Worm (Caenorhabditis elegans): ENCODE data around the gene mars-1.

mars-1 gene

ce11 chrIV:11602498-11603068 is 32.7 kb downstream of the mars-1 start, which contains the start of gene rps-11:
TSS of gene rps-11 (plus strand) at chrIV:11602641.
- peak; percentile 92 for TF ChIP-seq aha-1 (tag)
- TF ChIP-seq egl-43 (GFP tag; IDR thresholded peaks at IDR 0.05) = 0 out of 2 replicates have a peak, but pooled peaks have one; percentile 6
- TF ChIP-seq duxl-1 (tag; optimal IDR thresholded peaks at IDR 0.05; ENCODE audit: poor library complexity) = no peak

ce11 chrIV:11601721-11602405 is 33.4 kb downstream of the mars-1 start:
- no peak for TF ChIP-seq attf-4 (tag; optimal IDR thresholded peaks at IDR 0.05)
- no peak for TF ChIP-seq fos-1 (tag; optimal IDR thresholded peaks at IDR 0.05)
- no peak for TF ChIP-seq daf-16 (GFP tag; optimal IDR thresholded peaks at IDR 0.05)
- TF ChIP-seq daf-16 (tag; optimal IDR thresholded peaks at IDR 0.05) = peak; percentile 28
- TF ChIP-seq F26F4.8 (GFP tag; conservative IDR thresholded peaks at IDR 0.05) = no peak
- TF ChIP-seq ceh-82 (tag; optimal IDR thresholded peaks at IDR 0.05) = no peak
- no peak for TF ChIP-seq php-3 (GFP tag; IDR thresholded peaks at IDR 0.05)
- TF ChIP-seq nhr-77 (tag; optimal IDR thresholded peaks at IDR 0.05) = peak; percentile 7
- TF ChIP-seq lim-7 (GFP tag; IDR thresholded peaks at IDR 0.05) = no peak
- peak; percentile 70 for TF ChIP-seq rbr-2 (tag; optimal IDR thresholded peaks at IDR 0.05)
- TF ChIP-seq dmd-8 (GFP tag; IDR thresholded peaks at IDR 0.05) = no peak
- TF ChIP-seq mxl-3 (GFP tag; optimal IDR thresholded peaks at IDR 0.05) = no peak
- peak; percentile 67 for TF ChIP-seq lin-38 (GFP tag; IDR thresholded peaks at IDR 0.05)
- TF ChIP-seq ama-1 (optimal IDR thresholded peaks at IDR 0.05) = peak; percentile 14
- no peak for TF ChIP-seq daf-12 (tag; optimal IDR thresholded peaks at IDR 0.05)
- TF ChIP-seq duxl-1 (tag; optimal IDR thresholded peaks at IDR 0.05; ENCODE audit: poor library complexity) = no peak
- no peak for TF ChIP-seq ces-1 (GFP tag; optimal IDR thresholded peaks at IDR 0.05)
- no peak for TF ChIP-seq nhr-25 (tag; optimal IDR thresholded peaks at IDR 0.05; ENCODE audit: borderline replicate concordance, insufficient read depth)
- no peak for TF ChIP-seq ztf-11 (tag; optimal IDR thresholded peaks at IDR 0.05)
- peak; percentile 31 for TF ChIP-seq nhr-28 (tag; optimal IDR thresholded peaks at IDR 0.05)
- peak; percentile 6 for TF ChIP-seq Y5F2A.4 (GFP tag; optimal IDR thresholded peaks at IDR 0.05)
- TF ChIP-seq T26A8.4 (GFP tag; IDR thresholded peaks at IDR 0.05) = peak; percentile 58
- no peak for TF ChIP-seq ZK546.5 (tag; optimal IDR thresholded peaks at IDR 0.05)
- no peak for TF ChIP-seq Y48G9A.11 (GFP tag; IDR thresholded peaks at IDR 0.05)
- TF ChIP-seq nhr-111 (GFP tag; optimal IDR thresholded peaks at IDR 0.05) = no peak
- TF ChIP-seq hmg-1.1 (GFP tag; IDR thresholded peaks at IDR 0.05) = peak; percentile 58
- peak; percentile 16 to 94 for TF ChIP-seq lsy-2 (tag; optimal IDR thresholded peaks at IDR 0.05)
- no peak for TF ChIP-seq F44E2.7 (GFP tag; IDR thresholded peaks at IDR 0.05)
- TF ChIP-seq nhr-11 (tag; optimal IDR thresholded peaks at IDR 0.05) = peak; percentile 24
- no peak for TF ChIP-seq lir-3 (tag; optimal IDR thresholded peaks at IDR 0.05)
- no peak for TF ChIP-seq jun-1 (tag; optimal IDR thresholded peaks at IDR 0.05)
- no peak for TF ChIP-seq ceh-20 (GFP tag; IDR thresholded peaks at IDR 0.05)
- TF ChIP-seq arid-1 (GFP tag; conservative IDR thresholded peaks at IDR 0.05) = peak; percentile 48
- TF ChIP-seq egl-27 (tag; optimal IDR thresholded peaks at IDR 0.05) = no peak
- TF ChIP-seq Y105C5A.15 (GFP tag; IDR thresholded peaks at IDR 0.05) = no peak
- TF ChIP-seq unc-62 (GFP tag; optimal IDR thresholded peaks at IDR 0.05 in 1 of 2) = no peak
- TF ChIP-seq unc-62 (tag; optimal IDR thresholded peaks at IDR 0.05) = no peak
- 0 out of 2 replicates have a peak, but pooled peaks have one; percentile 33 for TF ChIP-seq zfp-3 (GFP tag; conservative IDR thresholded peaks at IDR 0.05)
- no peak for TF ChIP-seq T20F7.1 (GFP tag; optimal IDR thresholded peaks at IDR 0.05)
- peak; percentile 52; the same call in 1 of the 2 replicates for TF ChIP-seq ceh-44 (GFP tag; IDR thresholded peaks at IDR 0.05)
- no peak for TF ChIP-seq aly-2 (tag; optimal IDR thresholded peaks at IDR 0.05)
- TF ChIP-seq ceh-28 (tag; optimal IDR thresholded peaks at IDR 0.05) = no peak
- 0 out of 2 replicates have a peak, but pooled peaks have one; percentile 22 for TF ChIP-seq egl-43 (GFP tag; IDR thresholded peaks at IDR 0.05)
- peak; percentile 42 for TF ChIP-seq sdz-12 (GFP tag; optimal IDR thresholded peaks at IDR 0.05)
- no peak for TF ChIP-seq mdl-1 (tag; optimal IDR thresholded peaks at IDR 0.05)
- TF ChIP-seq nhr-41 (GFP tag; IDR thresholded peaks at IDR 0.05) = no peak
- TF ChIP-seq hif-1 (tag; optimal IDR thresholded peaks at IDR 0.05) = peak in 1 of 2 experiments; percentile 42

All from whole organism, L4 larva.